Worm (Caenorhabditis elegans) whole organism, early embryonic: ENCODE data around the gene msp-10.

Experiments used
- B0310.2 ChIP-seq: sonication (generic microtip); optimal IDR thresholded peaks from 2 replicates; lab custom pipeline; 2016; ENCODE audit warnings: mild to moderate bottlenecking, missing genetic modification characterization, missing compliant biosample characterization
- F13C5.2 ChIP-seq: sonication (generic microtip); optimal IDR thresholded peaks from 2 replicates; lab custom pipeline; 2017; ENCODE audit warnings: mild to moderate bottlenecking, missing genetic modification characterization, inconsistent platforms, missing compliant biosample characterization
- aly-1 ChIP-seq: sonication (generic microtip); optimal IDR thresholded peaks from 2 replicates; lab custom pipeline; 2016; ENCODE audit warnings: missing genetic modification characterization, missing compliant biosample characterization
- ama-1 ChIP-seq: fragments of 150-350 bp; optimal IDR thresholded peaks from 2 replicates; lab custom pipeline; 2014
- ceh-13 ChIP-seq: fragments of 200-800 bp; sonication (Bioruptor generic); optimal IDR thresholded peaks from 2 replicates; lab custom pipeline; 2018; ENCODE audit warnings: mild to moderate bottlenecking, missing genetic modification characterization, missing compliant biosample characterization
- ceh-36 ChIP-seq: sonication (generic microtip); optimal IDR thresholded peaks from 2 replicates; lab custom pipeline; 2016; ENCODE audit warnings: missing genetic modification characterization, inconsistent platforms, missing compliant biosample characterization
- flt-1 ChIP-seq: fragments of 200-800 bp; sonication (Bioruptor generic); IDR thresholded peaks from 2 replicates; pipeline ENCODE4 v1.3.6; 2022; ENCODE audit warnings: missing genetic modification characterization, missing compliant biosample characterization
- hmbx-1 ChIP-seq: sonication (generic microtip); optimal IDR thresholded peaks from 2 replicates; lab custom pipeline; 2016; ENCODE audit warnings: mild to moderate bottlenecking, missing genetic modification characterization, missing compliant biosample characterization
- hmg-4 ChIP-seq: fragments of 200-800 bp; sonication (Bioruptor generic); optimal IDR thresholded peaks from 2 replicates; lab custom pipeline; 2018; ENCODE audit warnings: mild to moderate bottlenecking, missing genetic modification characterization, missing compliant biosample characterization
- hnd-1 ChIP-seq: sonication (generic microtip); optimal IDR thresholded peaks from 2 replicates; lab custom pipeline; 2016; ENCODE audit warnings: missing genetic modification characterization, missing compliant biosample characterization
- pes-1 ChIP-seq: fragments of 200-800 bp; sonication (Bioruptor generic); IDR thresholded peaks from 2 replicates; pipeline ENCODE4 v1.3.6; 2022; ENCODE audit warnings: missing genetic modification reagents, missing genetic modification characterization, missing compliant biosample characterization
- sea-1 ChIP-seq: fragments of 200-800 bp; sonication (Bioruptor generic); conservative IDR thresholded peaks from 2 replicates; pipeline ENCODE4 v1.3.6; 2022; ENCODE audit warnings: missing genetic modification characterization, missing compliant biosample characterization
- tbx-37 ChIP-seq: fragments of 200-800 bp; sonication (Bioruptor generic); conservative IDR thresholded peaks from 2 replicates; pipeline ENCODE4 v1.3.6; 2022; ENCODE audit warnings: missing genetic modification reagents, missing genetic modification characterization, missing compliant biosample characterization

DNA sequence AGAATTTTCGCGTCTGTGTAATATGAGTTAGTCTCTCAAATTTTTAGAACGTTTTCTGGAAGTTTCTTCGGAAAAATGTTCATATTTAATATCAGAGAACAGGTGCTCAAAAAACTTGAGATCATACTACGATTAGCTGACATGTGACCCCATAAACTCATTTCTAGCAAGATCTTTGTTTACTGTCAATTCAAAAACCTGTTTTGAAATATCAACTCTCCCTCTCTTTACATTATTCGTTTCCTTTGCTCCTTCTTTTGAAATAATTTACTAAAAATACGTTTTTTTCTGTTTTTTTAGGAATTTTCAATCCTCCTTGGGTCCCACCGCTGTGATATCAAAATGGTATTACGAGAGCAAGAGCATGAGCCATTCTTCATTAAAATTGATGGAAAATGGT is 38.3 kb upstream of the msp-10 start, which contains the start of gene fat-4:
- TF ChIP-seq ama-1 (lab: Kevin White, UChicago) = no peak
- no peak for TF ChIP-seq F13C5.2 (tag; lab: Kevin White, UChicago)
- no peak for TF ChIP-seq hnd-1
- no peak for TF ChIP-seq hmg-4
- TF ChIP-seq aly-1 (tag; lab: Kevin White, UChicago) = no peak
- no peak for TF ChIP-seq ceh-36 (tag; lab: Kevin White, UChicago)
- no peak for TF ChIP-seq hmbx-1 (tag; lab: Kevin White, UChicago)
- no peak for TF ChIP-seq B0310.2 (tag; lab: Kevin White, UChicago)
- TF ChIP-seq flt-1 (GFP tag; lab: Robert Waterston, UW) = no peak
- TF ChIP-seq pes-1 (GFP tag; lab: Robert Waterston, UW) = no peak
- no peak for TF ChIP-seq ceh-13 (GFP tag; lab: Kevin White, UChicago)
- TF ChIP-seq sea-1 (GFP tag; lab: Robert Waterston, UW) = no peak
- no peak for TF ChIP-seq tbx-37 (GFP tag; lab: Robert Waterston, UW)
